Worm (Caenorhabditis elegans) whole organism, L4/young adult: ENCODE results near the gene K08D8.9.
A peak's percentile ranks its signal among the peaks of the same experiment; 100 is the strongest.

Source experiments
- W03F9.2 ChIP-seq: fragments of 150-350 bp; optimal IDR thresholded peaks from 2 replicates; lab custom pipeline; 2014; ENCODE audit warnings: missing biosample characterization, missing genetic modification characterization
- dao-5 ChIP-seq: sonication (generic microtip); optimal IDR thresholded peaks from 2 replicates; lab custom pipeline; 2016; ENCODE audit warnings: missing genotype, missing genetic modification characterization, moderate library complexity, missing compliant biosample characterization
- him-1 ChIP-seq: sonication (generic microtip); optimal IDR thresholded peaks from 2 replicates; lab custom pipeline; 2016; ENCODE audit warnings: missing genotype, missing genetic modification reagents, missing genetic modification characterization, missing compliant biosample characterization

K08D8.9 gene

DNA sequence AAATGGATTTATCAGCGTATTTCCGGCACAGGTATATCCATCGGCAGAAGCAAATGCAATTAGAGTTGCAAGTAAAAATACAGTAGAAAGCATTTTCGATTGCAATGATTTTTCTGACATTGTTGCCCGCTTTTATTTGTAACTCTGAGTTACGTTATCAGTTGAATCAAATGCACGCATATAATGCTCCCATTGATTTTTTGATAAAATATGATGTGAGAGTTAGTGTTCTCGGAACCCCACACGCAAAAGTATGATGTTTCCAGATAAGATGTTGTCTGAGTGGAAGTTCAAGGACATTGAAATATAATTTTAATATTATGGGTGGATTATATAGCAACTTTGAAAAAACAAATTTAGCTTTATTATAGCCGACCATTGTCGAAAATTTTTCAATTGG, 12.5 kb downstream of the K08D8.9 start, which contains the start of gene K08D8.5:
Gene K08D8.5, minus strand, starts transcription at position 140 of the 400 bp plus-strand sequence.
- TF ChIP-seq him-1 (tag; lab: Kevin White, UChicago) (no peak), W03F9.2 (tag; lab: Kevin White, UChicago) (no peak)

DNA sequence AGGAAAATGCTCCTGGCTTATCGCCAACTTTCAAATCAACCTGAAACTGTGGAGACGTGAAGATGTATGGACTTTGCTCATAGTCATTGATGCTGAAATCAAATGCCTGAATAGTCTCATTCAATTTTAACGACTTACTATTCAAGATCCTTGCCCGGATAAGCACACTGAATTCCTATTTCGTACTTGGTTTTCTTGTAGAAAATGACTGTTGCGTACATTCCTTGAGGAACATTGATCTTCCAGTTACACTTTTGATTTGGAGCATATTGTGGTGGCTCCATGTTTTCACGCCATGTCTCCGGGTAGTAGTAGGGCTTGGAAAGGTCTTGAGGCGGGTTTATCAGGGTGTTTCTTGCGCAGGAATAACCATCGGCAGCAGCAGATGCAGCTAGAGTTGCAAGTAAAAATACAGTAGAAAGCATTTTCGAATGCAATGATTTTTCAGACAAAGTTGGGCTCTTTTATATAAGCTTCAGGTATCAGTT, 15.1 kb downstream of the K08D8.9 start, which contains the start of gene irg-6:
Gene irg-6, minus strand, starts transcription at position 438 of the 488 bp plus-strand sequence.
- TF ChIP-seq him-1 (tag; lab: Kevin White, UChicago) = no peak
- no peak for TF ChIP-seq dao-5 (tag; lab: Kevin White, UChicago)
- TF ChIP-seq W03F9.2 (tag; lab: Kevin White, UChicago) = no peak

DNA sequence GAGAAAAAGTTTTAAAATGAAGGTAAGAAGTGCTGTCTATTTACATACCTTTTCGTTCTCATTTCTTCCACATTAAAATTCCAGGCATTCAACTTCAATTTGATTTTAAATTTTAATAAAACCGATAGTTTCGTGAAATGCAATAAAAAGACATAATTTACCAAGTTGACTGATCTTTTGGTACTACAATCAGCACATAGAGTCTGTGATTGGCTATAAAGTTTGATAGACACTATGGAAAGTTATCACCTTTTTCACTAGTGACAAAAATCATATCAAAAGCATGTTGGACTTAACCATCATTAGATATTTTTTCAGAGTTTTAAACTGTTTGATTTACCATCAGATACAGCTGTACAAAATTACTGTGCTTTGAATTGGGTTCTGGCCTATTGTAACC, 16.0 kb downstream of the K08D8.9 start, which contains the start of gene srz-15:
Gene srz-15, plus strand, starts transcription at position 301 of the 400 bp plus-strand sequence.
- TF ChIP-seq him-1 (tag; lab: Kevin White, UChicago) (no peak), W03F9.2 (tag; lab: Kevin White, UChicago) (no peak), dao-5 (tag; lab: Kevin White, UChicago) (no peak)

DNA sequence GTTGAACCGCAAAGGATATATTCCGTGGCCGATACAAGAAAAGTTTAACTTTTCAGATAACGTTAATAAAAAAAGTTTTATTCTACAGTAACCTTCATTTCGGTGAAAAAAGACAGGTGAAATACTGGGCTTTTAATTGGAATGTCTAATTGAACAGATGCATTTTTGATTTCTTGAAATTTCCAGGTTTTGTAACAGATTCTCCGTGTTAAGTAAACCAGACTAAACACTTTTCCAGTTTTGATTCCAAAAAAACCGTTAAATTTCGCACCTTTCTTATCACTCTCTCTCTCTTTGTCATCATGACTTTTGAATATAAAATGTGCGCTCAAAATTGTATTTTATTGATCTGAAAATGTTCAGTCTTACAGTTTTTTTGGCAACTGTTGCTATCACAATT, 18.8 kb downstream of the K08D8.9 start, which contains the start of gene C32H11.3:
Gene C32H11.3, plus strand, starts transcription at position 301 of the 400 bp plus-strand sequence.
- TF ChIP-seq him-1 (tag; lab: Kevin White, UChicago) (no peak), dao-5 (tag; lab: Kevin White, UChicago) (no peak), W03F9.2 (tag; lab: Kevin White, UChicago) (no peak)

DNA sequence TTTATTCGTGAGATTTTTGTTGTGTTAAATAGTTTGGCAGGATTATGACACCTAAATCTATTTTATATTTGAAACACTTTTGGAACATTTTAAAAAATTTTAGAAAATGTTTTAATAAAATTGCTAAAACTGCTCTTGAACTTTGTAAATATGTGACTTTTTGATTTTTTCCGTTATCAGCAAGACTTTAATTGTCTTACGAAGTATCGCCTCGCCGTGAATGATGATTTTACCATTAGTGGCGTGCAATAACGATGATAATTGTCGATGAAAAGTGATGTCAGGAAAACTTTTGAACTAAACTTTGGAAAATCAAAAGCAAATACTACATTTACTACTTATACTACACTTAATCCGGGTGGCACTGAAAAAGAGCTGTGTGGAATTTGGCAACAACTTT, 21.1 kb downstream of the K08D8.9 start:
- TF ChIP-seq W03F9.2 (tag; lab: Kevin White, UChicago) (no peak), him-1 (tag; lab: Kevin White, UChicago) (no peak), dao-5 (tag; lab: Kevin White, UChicago) (no peak)

DNA sequence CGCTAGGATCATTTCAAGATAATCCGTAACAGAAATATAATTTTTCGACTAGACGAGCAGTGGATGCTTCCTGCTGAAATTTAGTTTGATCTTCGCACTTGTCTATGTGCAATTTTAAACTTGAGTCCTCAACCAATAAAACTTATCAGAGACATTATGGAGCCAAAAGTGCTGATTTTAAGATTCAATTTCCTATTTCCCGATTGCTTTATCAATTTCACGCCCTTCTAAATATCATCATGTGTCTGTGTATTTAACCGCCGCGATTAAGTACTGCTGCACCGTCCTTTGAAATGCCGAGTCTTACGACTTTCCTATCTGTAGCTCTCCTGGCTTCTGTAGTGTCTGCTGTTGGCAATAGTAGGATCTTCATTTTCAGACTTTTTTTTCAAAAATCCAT, 21.5 kb downstream of the K08D8.9 start, which contains the start of gene C32H11.4:
Gene C32H11.4, plus strand, starts transcription at position 238 of the 400 bp plus-strand sequence.
- no peak for TF ChIP-seq him-1 (tag; lab: Kevin White, UChicago)
- TF ChIP-seq dao-5 (tag; lab: Kevin White, UChicago) = no peak

DNA sequence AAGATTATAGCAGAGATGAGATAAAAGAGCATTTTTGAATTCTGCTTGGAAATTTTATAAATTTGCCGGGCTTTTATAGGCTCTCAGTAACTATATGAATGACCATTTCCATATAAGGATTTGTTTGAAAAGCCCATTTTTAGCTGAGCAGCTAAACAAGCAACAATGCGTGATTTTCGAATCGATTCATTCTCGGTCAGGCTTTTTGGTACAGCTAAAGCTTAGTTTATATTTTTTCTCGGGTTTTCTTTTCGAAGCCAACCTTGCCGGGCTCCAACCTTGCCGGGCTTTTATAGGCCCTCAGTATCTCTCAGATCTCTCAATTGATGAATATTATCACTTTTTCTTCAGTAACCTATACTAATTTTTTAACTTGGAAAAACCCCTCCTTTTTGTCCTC, 24.8 kb downstream of the K08D8.9 start, which contains the start of gene srlf-4:
Gene srlf-4, minus strand, starts transcription at position 101 of the 400 bp plus-strand sequence.
- TF ChIP-seq dao-5 (tag; lab: Kevin White, UChicago) (no peak), W03F9.2 (tag; lab: Kevin White, UChicago) (no peak), him-1 (tag; lab: Kevin White, UChicago) (no peak)

DNA sequence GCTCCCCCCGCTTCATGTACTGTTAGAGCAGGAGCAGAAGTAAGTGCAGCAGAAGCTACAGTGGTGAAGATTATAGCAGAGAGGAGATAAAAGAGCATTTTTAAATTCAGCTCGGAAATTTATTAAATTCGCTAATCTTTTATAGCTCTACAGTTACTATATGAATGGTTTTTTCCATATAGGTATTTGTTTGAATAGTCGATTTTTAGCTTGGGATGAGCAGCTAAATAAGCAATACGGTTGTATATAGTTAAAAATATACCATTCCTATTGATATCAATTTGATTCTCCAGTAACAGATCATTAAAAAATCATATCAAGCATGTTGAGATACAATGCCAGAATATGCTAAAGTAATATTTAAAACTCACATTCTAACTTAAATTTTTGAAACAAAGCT, 27.1 kb downstream of the K08D8.9 start, which contains the start of gene srlf-5:
Gene srlf-5, minus strand, starts transcription at position 101 of the 400 bp plus-strand sequence.
- TF ChIP-seq him-1 (tag; lab: Kevin White, UChicago) (no peak), W03F9.2 (tag; lab: Kevin White, UChicago) (no peak), dao-5 (tag; lab: Kevin White, UChicago) (no peak)

DNA sequence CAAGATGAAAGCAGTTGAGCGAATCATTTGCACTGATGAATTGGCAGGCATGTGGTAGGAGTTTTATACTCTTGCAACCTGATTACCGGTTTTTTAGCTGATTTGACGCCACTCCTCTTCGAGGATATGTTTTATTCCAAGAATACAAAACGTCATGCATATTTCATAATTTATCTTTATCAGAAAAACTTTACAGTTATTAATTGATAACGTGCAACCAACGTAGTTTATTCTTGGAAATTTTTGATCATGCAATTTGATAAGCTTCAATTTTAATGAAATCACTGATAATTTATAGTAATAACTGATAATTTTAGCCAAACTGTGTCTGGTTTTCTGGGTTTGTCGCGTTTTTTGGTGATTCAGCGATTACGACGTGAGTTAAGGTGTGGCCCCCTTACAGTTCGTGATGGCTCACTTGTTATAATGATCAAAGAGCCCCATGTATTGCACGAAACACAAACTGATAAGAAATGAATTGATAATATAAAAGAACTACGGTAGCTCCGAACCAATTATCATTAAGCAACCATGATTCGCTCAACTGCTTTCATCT, 36.8 kb downstream of the K08D8.9 start, which contains the start of the genes cld-1 and dod-21:
Gene cld-1, minus strand, starts transcription at position 51 of the 556 bp plus-strand sequence.
Gene dod-21, plus strand, starts transcription at position 518 of the 556 bp plus-strand sequence.
- TF ChIP-seq W03F9.2 (tag; lab: Kevin White, UChicago) (peak; percentile 28), dao-5 (tag; lab: Kevin White, UChicago) (no peak)

DNA sequence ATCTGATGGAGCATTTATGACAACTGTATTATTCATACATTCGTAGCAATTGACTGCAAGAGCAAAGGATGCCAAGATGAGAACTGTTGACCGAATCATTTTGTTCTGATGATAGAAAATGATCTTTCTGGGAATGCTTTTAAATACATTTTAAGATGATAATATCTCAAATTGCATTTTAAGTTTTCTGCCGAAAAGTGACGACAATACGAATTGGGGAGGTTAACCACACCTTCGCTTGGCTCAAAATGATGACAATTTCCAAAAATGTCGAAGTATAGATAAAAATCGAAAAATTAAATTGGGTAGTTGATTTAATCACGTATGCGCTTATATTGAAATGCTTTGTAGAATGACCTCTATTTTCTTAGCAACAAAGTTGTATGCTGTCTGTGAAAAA, 41.8 kb downstream of the K08D8.9 start, which contains the start of gene dod-24:
Gene dod-24, minus strand, starts transcription at position 101 of the 400 bp plus-strand sequence.
- no peak for TF ChIP-seq W03F9.2 (tag; lab: Kevin White, UChicago)

DNA sequence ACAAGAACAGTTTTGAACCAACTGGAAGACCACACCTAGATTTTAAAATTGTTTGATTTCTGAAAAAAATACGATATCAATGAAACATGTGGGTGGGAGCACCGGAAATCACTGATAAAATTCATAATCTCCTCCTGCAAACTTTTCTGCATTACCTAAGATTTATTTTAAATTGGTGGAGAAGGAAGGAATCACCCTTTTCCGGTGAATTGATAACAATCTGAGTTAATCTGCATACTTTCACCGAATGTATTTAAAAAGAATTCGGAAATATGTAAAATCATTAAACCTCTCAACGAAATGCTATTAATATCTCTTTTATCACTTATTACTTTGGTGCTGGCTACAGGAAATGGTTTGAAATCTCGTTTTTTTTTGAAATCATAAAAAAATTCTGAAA, 43.1 kb downstream of the K08D8.9 start, which contains the start of gene dct-19:
Gene dct-19, plus strand, starts transcription at position 301 of the 400 bp plus-strand sequence.
- TF ChIP-seq him-1 (tag; lab: Kevin White, UChicago) (no peak), dao-5 (tag; lab: Kevin White, UChicago) (no peak), W03F9.2 (tag; lab: Kevin White, UChicago) (no peak)

DNA sequence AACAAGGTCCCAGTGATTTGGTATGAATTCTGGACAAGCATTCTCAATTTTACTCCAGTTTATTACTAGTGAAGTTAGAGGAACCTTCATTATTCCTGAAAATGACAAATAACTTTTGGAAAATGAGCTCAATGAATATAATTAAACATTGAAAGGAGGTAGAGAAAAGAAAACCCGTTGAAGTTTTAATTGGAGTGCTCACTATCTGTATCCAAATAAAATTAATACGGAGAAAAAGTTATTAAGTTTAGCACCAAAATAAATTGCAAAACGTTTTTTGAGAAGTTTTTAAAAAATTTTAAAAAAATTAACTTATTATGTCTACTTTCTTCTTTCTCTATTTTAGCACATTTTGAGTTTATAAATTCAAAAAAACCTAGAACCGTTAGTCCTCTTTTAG, 47.0 kb downstream of the K08D8.9 start, which contains the start of gene F55G11.1:
Gene F55G11.1, minus strand, starts transcription at position 101 of the 400 bp plus-strand sequence.
- TF ChIP-seq dao-5 (tag; lab: Kevin White, UChicago) (no peak), him-1 (tag; lab: Kevin White, UChicago) (no peak), W03F9.2 (tag; lab: Kevin White, UChicago) (no peak)

DNA sequence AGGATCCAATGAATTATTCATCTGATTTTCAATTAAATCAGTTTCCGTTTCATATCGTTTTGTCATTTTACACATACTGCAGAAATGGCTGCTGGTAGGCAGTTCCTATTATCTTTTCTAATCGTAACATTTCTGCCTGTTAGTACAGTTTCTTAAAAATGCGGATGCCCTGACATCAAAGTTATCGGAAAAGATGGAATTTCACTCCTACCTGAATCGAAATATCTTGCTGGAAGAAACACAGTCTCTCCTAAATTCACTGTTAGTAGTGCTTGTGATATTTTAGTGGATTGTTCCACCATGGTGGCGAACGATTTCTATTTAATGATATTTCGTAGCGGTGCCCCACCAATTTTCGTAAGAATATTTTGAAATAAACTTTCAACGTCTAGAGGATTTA, 49.0 kb downstream of the K08D8.9 start, which contains the start of gene F55G11.10:
Gene F55G11.10, plus strand, starts transcription at position 301 of the 400 bp plus-strand sequence.
- TF ChIP-seq dao-5 (tag; lab: Kevin White, UChicago) = no peak
- TF ChIP-seq him-1 (tag; lab: Kevin White, UChicago) = no peak
- TF ChIP-seq W03F9.2 (tag; lab: Kevin White, UChicago) = no peak
